Worm (Caenorhabditis elegans): ENCODE results near the gene F43H9.3.
A peak's percentile ranks its signal among the peaks of the same experiment; 100 is the strongest.

The F43H9.3 gene

DNA sequence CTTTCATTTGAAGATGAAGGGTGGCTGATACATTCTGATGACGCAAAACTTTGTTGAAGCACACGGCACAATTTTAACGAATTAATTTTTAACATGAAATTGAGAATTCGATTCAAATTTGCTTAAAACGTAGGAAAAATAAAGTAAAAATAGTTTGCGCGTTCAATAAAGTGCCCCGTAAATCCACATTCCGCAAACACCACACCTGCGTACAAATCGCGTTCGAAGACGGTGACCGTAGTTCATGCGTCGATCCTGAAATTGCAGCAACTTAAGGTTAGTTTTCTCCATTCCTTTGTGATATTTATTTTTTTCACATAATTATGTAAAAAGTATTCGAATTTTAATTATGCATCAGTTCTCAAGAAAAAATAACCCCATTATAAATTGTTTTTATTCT lies at the start of gene F43H9.3:
Gene F43H9.3 (minus strand): TSS at position 189 of the 400 bp plus-strand sequence.
- TF ChIP-seq hmg-11 (tag; optimal IDR thresholded peaks at IDR 0.05) (peak; percentile 18), ceh-82 (tag; optimal IDR thresholded peaks at IDR 0.05) (no peak), fkh-10 (GFP tag; optimal IDR thresholded peaks at IDR 0.05) (no peak), daf-12 (tag; optimal IDR thresholded peaks at IDR 0.05) (no peak), skn-1 (tag; optimal IDR thresholded peaks at IDR 0.05) (no peak), elt-1 (tag; optimal IDR thresholded peaks at IDR 0.05) (no peak), fos-1 (tag; optimal IDR thresholded peaks at IDR 0.05) (no peak), ztf-11 (tag; optimal IDR thresholded peaks at IDR 0.05) (no peak), mdl-1 (tag; optimal IDR thresholded peaks at IDR 0.05) (no peak), fkh-2 (tag; optimal IDR thresholded peaks at IDR 0.05) (no peak), nfya-1 (tag; optimal IDR thresholded peaks at IDR 0.05; ENCODE audit: insufficient read depth) (peak; percentile 28), nhr-67 (tag; optimal IDR thresholded peaks at IDR 0.05) (no peak), ztf-4 (tag; optimal IDR thresholded peaks at IDR 0.05) (no peak), sea-2 (GFP tag; optimal IDR thresholded peaks at IDR 0.05) (no peak), nhr-28 (tag; optimal IDR thresholded peaks at IDR 0.05) (no peak), nhr-237 (tag; optimal IDR thresholded peaks at IDR 0.05) (no peak), ceh-9 (tag; optimal IDR thresholded peaks at IDR 0.05) (no peak), nhr-43 (tag; optimal IDR thresholded peaks at IDR 0.05; ENCODE audit: poor library complexity, severe bottlenecking) (no peak), ceh-28 (tag; optimal IDR thresholded peaks at IDR 0.05) (no peak), eor-1 (tag; optimal IDR thresholded peaks at IDR 0.05) (no peak), unc-39 (tag; optimal IDR thresholded peaks at IDR 0.05) (no peak), zag-1 (tag; optimal IDR thresholded peaks at IDR 0.05) (no peak), egl-5 (tag; optimal IDR thresholded peaks at IDR 0.05) (no peak), nhr-23 (tag; optimal IDR thresholded peaks at IDR 0.05) (no peak), aly-2 (tag; optimal IDR thresholded peaks at IDR 0.05) (no peak), mml-1 (tag; optimal IDR thresholded peaks at IDR 0.05) (no peak), ama-1 (optimal IDR thresholded peaks at IDR 0.05) (no peak), pha-4 (tag; optimal IDR thresholded peaks at IDR 0.05) (peak; percentile 30), egl-27 (tag; optimal IDR thresholded peaks at IDR 0.05) (no peak), lin-15B (tag; optimal IDR thresholded peaks at IDR 0.05) (peak; percentile 2), snpc-4 (tag; optimal IDR thresholded peaks at IDR 0.05) (no peak), lsy-12 (tag; optimal IDR thresholded peaks at IDR 0.05) (no peak), tbx-2 (tag; optimal IDR thresholded peaks at IDR 0.05) (no peak), lin-39 (tag; optimal IDR thresholded peaks at IDR 0.05) (no peak), unc-62 (GFP tag; optimal IDR thresholded peaks at IDR 0.05) (no peak), R02D3.7 (tag; optimal IDR thresholded peaks at IDR 0.05) (peak; percentile 89), nhr-12 (tag; optimal IDR thresholded peaks at IDR 0.05) (no peak), pqm-1 (tag; optimal IDR thresholded peaks at IDR 0.05) (no peak), nhr-77 (tag; optimal IDR thresholded peaks at IDR 0.05) (no peak), elt-3 (tag; optimal IDR thresholded peaks at IDR 0.05) (no peak), ceh-16 (tag; optimal IDR thresholded peaks at IDR 0.05) (no peak), nhr-11 (tag; optimal IDR thresholded peaks at IDR 0.05) (no peak), elt-2 (tag; optimal IDR thresholded peaks at IDR 0.05) (no peak), nhr-76 (tag; optimal IDR thresholded peaks at IDR 0.05) (no peak)

DNA sequence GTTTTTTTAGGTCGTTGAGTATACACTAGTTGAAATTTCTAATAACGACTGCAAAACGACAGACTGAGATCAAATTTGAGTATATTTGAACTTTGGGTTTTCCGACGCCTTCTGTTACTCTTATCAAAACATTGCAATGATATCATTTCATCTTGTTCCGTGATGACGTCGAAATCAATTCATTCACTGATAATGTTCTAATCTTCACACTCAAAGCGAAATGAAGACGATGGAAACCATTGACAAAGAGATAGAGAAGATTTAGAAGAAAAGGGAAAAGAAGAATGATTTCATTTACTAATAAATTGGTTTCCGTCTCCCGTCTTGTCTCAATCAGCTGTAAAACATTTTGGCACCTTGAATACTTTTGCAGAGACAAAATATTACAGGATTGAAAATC lies 48.4 kb upstream of the F43H9.3 start:
- no peak for TF ChIP-seq nhr-77 (tag; optimal IDR thresholded peaks at IDR 0.05)
- TF ChIP-seq eor-1 (tag; optimal IDR thresholded peaks at IDR 0.05) = no peak
- TF ChIP-seq lsy-12 (tag; optimal IDR thresholded peaks at IDR 0.05) = no peak
- no peak for TF ChIP-seq unc-39 (tag; optimal IDR thresholded peaks at IDR 0.05)
- no peak for TF ChIP-seq pqm-1 (tag; optimal IDR thresholded peaks at IDR 0.05)
- TF ChIP-seq nhr-43 (tag; optimal IDR thresholded peaks at IDR 0.05; ENCODE audit: poor library complexity, severe bottlenecking) = peak; percentile 48
- peak; percentile 36 to 82 (median 53) for TF ChIP-seq elt-3 (tag; optimal IDR thresholded peaks at IDR 0.05)
- TF ChIP-seq nhr-23 (tag; optimal IDR thresholded peaks at IDR 0.05) = peak; percentile 62
- TF ChIP-seq nhr-25 (tag; optimal IDR thresholded peaks at IDR 0.05) = peak; percentile 26
- TF ChIP-seq ceh-28 (tag; optimal IDR thresholded peaks at IDR 0.05) = peak; percentile 40
- TF ChIP-seq egl-27 (tag; optimal IDR thresholded peaks at IDR 0.05) = peak; percentile 39
